Fruit fly (Drosophila melanogaster) whole organism, embryonic: ENCODE data around the gene CG15814.

Experiments
- B-H1 ChIP-seq: fragments of 200-800 bp; sonication (Bioruptor generic); IDR thresholded peaks from 3 replicates; pipeline ENCODE4 v1.3.6; 2022; ENCODE audit warnings: missing biosample characterization, missing genetic modification characterization
- CG10209 ChIP-seq: fragments of 200-800 bp; sonication (Bioruptor generic); optimal IDR thresholded peaks from 3 replicates; lab custom pipeline; 2017; ENCODE audit warnings: missing biosample characterization, mild to moderate bottlenecking, missing genetic modification characterization, missing genetic modification reagents
- CG12071 ChIP-seq: fragments of 200-800 bp; sonication (Bioruptor generic); optimal IDR thresholded peaks from 3 replicates; lab custom pipeline; 2018; ENCODE audit warnings: missing biosample characterization, mild to moderate bottlenecking, missing genetic modification characterization
- CG13287 ChIP-seq: fragments of 200-800 bp; sonication (Bioruptor generic); IDR thresholded peaks from 2 replicates; pipeline ENCODE4 v1.3.6; 2022; ENCODE audit warnings: missing biosample characterization, missing genetic modification characterization; ENCODE audit not compliant: partially characterized antibody
- CG13624 ChIP-seq: fragments of 200-800 bp; sonication (Bioruptor generic); optimal IDR thresholded peaks from 2 replicates; lab custom pipeline; 2016; ENCODE audit warnings: missing biosample characterization, missing genetic modification characterization
- CG14667 ChIP-seq: fragments of 200-800 bp; sonication (Bioruptor generic); IDR thresholded peaks from 2 replicates; pipeline ENCODE4 v1.3.6; 2022; ENCODE audit warnings: missing biosample characterization, missing genetic modification characterization
- CG14965 ChIP-seq: fragments of 200-800 bp; sonication (Bioruptor generic); optimal IDR thresholded peaks from 2 replicates; lab custom pipeline; 2016; ENCODE audit warnings: missing biosample characterization, missing genetic modification characterization, borderline replicate concordance
- CG1529 ChIP-seq: fragments of 200-800 bp; sonication (Bioruptor generic); optimal IDR thresholded peaks from 3 replicates; lab custom pipeline; 2018; ENCODE audit warnings: missing biosample characterization, missing genetic modification characterization
- CG16815 ChIP-seq: fragments of 200-800 bp; sonication (Bioruptor generic); optimal IDR thresholded peaks from 3 replicates; lab custom pipeline; 2017; ENCODE audit warnings: missing biosample characterization, mild to moderate bottlenecking, missing genetic modification characterization
- CG17328 ChIP-seq: fragments of 200-800 bp; sonication (Bioruptor generic); IDR thresholded peaks from 2 replicates; pipeline ENCODE4 v1.3.6; 2022; ENCODE audit warnings: missing biosample characterization, missing genetic modification characterization
- CG18619 ChIP-seq: fragments of 200-800 bp; sonication (Bioruptor generic); optimal IDR thresholded peaks from 3 replicates; lab custom pipeline; 2017; ENCODE audit warnings: missing biosample characterization, mild to moderate bottlenecking, missing genetic modification characterization
- CG3065 ChIP-seq: fragments of 200-800 bp; sonication (Bioruptor generic); optimal IDR thresholded peaks from 2 replicates; lab custom pipeline; 2016; ENCODE audit warnings: missing biosample characterization, missing genetic modification characterization
- CG31441 ChIP-seq: fragments of 200-800 bp; sonication (Bioruptor generic); IDR thresholded peaks from 2 replicates; pipeline ENCODE4 v1.3.6; 2022; ENCODE audit warnings: missing biosample characterization, missing genetic modification characterization
- CG3163 ChIP-seq: fragments of 200-800 bp; sonication (Bioruptor generic); optimal IDR thresholded peaks from 3 replicates; lab custom pipeline; 2016; ENCODE audit warnings: missing biosample characterization, missing genetic modification characterization
- CG5953 ChIP-seq: fragments of 200-800 bp; sonication (Bioruptor generic); IDR thresholded peaks from 2 replicates; pipeline ENCODE4 v1.3.6; 2022; ENCODE audit warnings: missing biosample characterization, missing genetic modification characterization
- CG7745 ChIP-seq: fragments of 200-800 bp; sonication (Bioruptor generic); optimal IDR thresholded peaks from 2 replicates; lab custom pipeline; 2018; ENCODE audit warnings: missing biosample characterization, mild to moderate bottlenecking, missing genetic modification characterization, moderate library complexity
- CG7928 ChIP-seq: fragments of 200-800 bp; sonication (Bioruptor generic); optimal IDR thresholded peaks from 2 replicates; lab custom pipeline; 2017; ENCODE audit warnings: missing biosample characterization, mild to moderate bottlenecking, missing genetic modification characterization
- CG8944 ChIP-seq: fragments of 200-800 bp; sonication (Bioruptor generic); optimal IDR thresholded peaks from 3 replicates; lab custom pipeline; 2016; ENCODE audit warnings: missing biosample characterization, missing genetic modification characterization
- Dad ChIP-seq: fragments of 200-800 bp; sonication (Bioruptor generic); optimal IDR thresholded peaks from 3 replicates; lab custom pipeline; 2016; ENCODE audit warnings: missing biosample characterization, missing genetic modification characterization
- Fer1 ChIP-seq: fragments of 200-800 bp; sonication (Bioruptor generic); optimal IDR thresholded peaks from 2 replicates; lab custom pipeline; 2017; ENCODE audit warnings: missing biosample characterization, mild to moderate bottlenecking, missing genetic modification characterization
- Fer3 ChIP-seq: fragments of 200-800 bp; sonication (Bioruptor generic); optimal IDR thresholded peaks from 2 replicates; lab custom pipeline; 2018; ENCODE audit warnings: missing biosample characterization, mild to moderate bottlenecking, missing genetic modification characterization, moderate library complexity
- Hand ChIP-seq: fragments of 200-800 bp; sonication (Bioruptor generic); optimal IDR thresholded peaks from 2 replicates; lab custom pipeline; 2017; ENCODE audit warnings: mild to moderate bottlenecking, missing biosample characterization, missing genetic modification reagents, missing genetic modification characterization
- HmgD ChIP-seq: fragments of 200-800 bp; sonication (Bioruptor generic); optimal IDR thresholded peaks from 3 replicates; lab custom pipeline; 2016; ENCODE audit warnings: missing biosample characterization, missing genetic modification characterization
- Hmx ChIP-seq: fragments of 200-800 bp; sonication (Bioruptor generic); optimal IDR thresholded peaks from 2 replicates; lab custom pipeline; 2016; ENCODE audit warnings: missing biosample characterization, missing genetic modification characterization
- Mes4 ChIP-seq: fragments of 200-800 bp; sonication (Bioruptor generic); optimal IDR thresholded peaks from 2 replicates; lab custom pipeline; 2016; ENCODE audit warnings: missing biosample characterization, missing genetic modification characterization
- NC2α ChIP-seq: fragments of 200-800 bp; sonication (Bioruptor generic); optimal IDR thresholded peaks from 2 replicates; lab custom pipeline; 2016; ENCODE audit warnings: missing biosample characterization, missing genetic modification characterization
- Oaz ChIP-seq: fragments of 200-800 bp; sonication (Bioruptor generic); IDR thresholded peaks from 2 replicates; pipeline ENCODE4 v1.3.6; 2022; ENCODE audit warnings: missing biosample characterization, missing genetic modification characterization
- Rx ChIP-seq: fragments of 200-800 bp; sonication (Bioruptor generic); IDR thresholded peaks from 2 replicates; pipeline ENCODE4 v1.3.6; 2022; ENCODE audit warnings: missing biosample characterization, missing genetic modification characterization
- Sox102F ChIP-seq: fragments of 200-800 bp; sonication (Bioruptor generic); optimal IDR thresholded peaks from 2 replicates; lab custom pipeline; 2018; ENCODE audit warnings: missing biosample characterization, mild to moderate bottlenecking, missing genetic modification characterization, moderate library complexity
- Stat92E ChIP-seq, 3 experiments: fragments of >200 bp in 2 of 3; fragments of 200-800 bp in 1 of 3; sonication (Bioruptor generic) in 1 of 3; optimal IDR thresholded peaks; 2 replicates each; lab custom pipeline; 2017 to 2019; ENCODE audit warnings: missing biosample characterization in 3 of 3, missing genetic modification characterization in 3 of 3, mild to moderate bottlenecking in 1 of 3, moderate library complexity in 1 of 3
- al ChIP-seq: fragments of 200-800 bp; sonication (Bioruptor generic); IDR thresholded peaks from 2 replicates; pipeline ENCODE4 v1.3.6; 2022; ENCODE audit warnings: missing biosample characterization, missing genetic modification characterization
- bcd ChIP-seq: fragments of 200-800 bp; sonication (Bioruptor generic); optimal IDR thresholded peaks from 2 replicates; lab custom pipeline; 2017; ENCODE audit warnings: missing biosample characterization, mild to moderate bottlenecking, missing genetic modification characterization
- br ChIP-seq: fragments of >200 bp; optimal IDR thresholded peaks from 2 replicates; lab custom pipeline; 2017
- ems ChIP-seq: fragments of 200-800 bp; sonication (Bioruptor generic); optimal IDR thresholded peaks from 3 replicates; lab custom pipeline; 2016; ENCODE audit warnings: missing biosample characterization, missing genetic modification characterization
- ewg ChIP-seq: fragments of 200-800 bp; sonication (Bioruptor generic); optimal IDR thresholded peaks from 3 replicates; lab custom pipeline; 2017; ENCODE audit warnings: mild to moderate bottlenecking, missing biosample characterization, missing genetic modification reagents, missing genetic modification characterization
- exex ChIP-seq: fragments of 200-800 bp; sonication (Bioruptor generic); optimal IDR thresholded peaks from 4 replicates; lab custom pipeline; 2018; ENCODE audit warnings: missing biosample characterization, mild to moderate bottlenecking, missing genetic modification characterization, moderate library complexity
- fd102C ChIP-seq: fragments of 200-800 bp; sonication (Bioruptor generic); optimal IDR thresholded peaks from 2 replicates; lab custom pipeline; 2018; ENCODE audit warnings: missing biosample characterization, mild to moderate bottlenecking, missing genetic modification characterization, moderate library complexity
- gce ChIP-seq: fragments of 200-800 bp; sonication (Bioruptor generic); IDR thresholded peaks from 3 replicates; pipeline ENCODE4 v1.3.6; 2022; ENCODE audit warnings: missing biosample characterization, missing genetic modification characterization
- ind ChIP-seq: fragments of 200-800 bp; sonication (Bioruptor generic); optimal IDR thresholded peaks from 3 replicates; lab custom pipeline; 2016; ENCODE audit warnings: missing biosample characterization, missing genetic modification characterization
- nom ChIP-seq: fragments of 200-800 bp; sonication (Bioruptor generic); optimal IDR thresholded peaks from 2 replicates; lab custom pipeline; 2017; ENCODE audit warnings: missing biosample characterization, missing genetic modification characterization, mild to moderate bottlenecking, moderate library complexity, missing genetic modification reagents
- p53 ChIP-seq: fragments of 200-800 bp; sonication (Bioruptor generic); optimal IDR thresholded peaks from 2 replicates; lab custom pipeline; 2016; ENCODE audit warnings: missing biosample characterization, missing genetic modification characterization
- ranshi ChIP-seq: fragments of 200-800 bp; sonication (Bioruptor generic); IDR thresholded peaks from 2 replicates; pipeline ENCODE4 v1.3.6; 2022; ENCODE audit warnings: missing biosample characterization, missing genetic modification characterization
- ro ChIP-seq: fragments of 200-800 bp; sonication (Bioruptor generic); IDR thresholded peaks from 2 replicates; pipeline ENCODE4 v1.3.6; 2022; ENCODE audit warnings: missing biosample characterization, missing genetic modification characterization
- row ChIP-seq: fragments of 200-800 bp; sonication (Bioruptor generic); IDR thresholded peaks from 3 replicates; pipeline ENCODE4 v1.3.6; 2022; ENCODE audit warnings: missing biosample characterization, missing genetic modification characterization
- scrt ChIP-seq: fragments of 200-800 bp; sonication (Bioruptor generic); optimal IDR thresholded peaks from 2 replicates; lab custom pipeline; 2018; ENCODE audit warnings: missing biosample characterization, mild to moderate bottlenecking, missing genetic modification characterization, moderate library complexity
- sens-2 ChIP-seq: fragments of 200-800 bp; sonication (Bioruptor generic); IDR thresholded peaks from 2 replicates; pipeline ENCODE4 v1.3.6; 2022; ENCODE audit warnings: missing biosample characterization, missing genetic modification characterization
- sim ChIP-seq: fragments of 200-800 bp; sonication (Bioruptor generic); IDR thresholded peaks from 2 replicates; pipeline ENCODE4 v1.3.6; 2022; ENCODE audit warnings: missing biosample characterization, missing genetic modification characterization
- unpg ChIP-seq: fragments of 200-800 bp; sonication (Bioruptor generic); optimal IDR thresholded peaks from 3 replicates; lab custom pipeline; 2018; ENCODE audit warnings: missing biosample characterization, mild to moderate bottlenecking, missing genetic modification characterization, moderate library complexity
- zen2 ChIP-seq: fragments of 200-800 bp; sonication (Bioruptor generic); IDR thresholded peaks from 3 replicates; pipeline ENCODE4 v1.3.6; 2022; ENCODE audit warnings: missing biosample characterization, missing genetic modification characterization; ENCODE audit not compliant: partially characterized antibody

The CG15814 gene

DNA sequence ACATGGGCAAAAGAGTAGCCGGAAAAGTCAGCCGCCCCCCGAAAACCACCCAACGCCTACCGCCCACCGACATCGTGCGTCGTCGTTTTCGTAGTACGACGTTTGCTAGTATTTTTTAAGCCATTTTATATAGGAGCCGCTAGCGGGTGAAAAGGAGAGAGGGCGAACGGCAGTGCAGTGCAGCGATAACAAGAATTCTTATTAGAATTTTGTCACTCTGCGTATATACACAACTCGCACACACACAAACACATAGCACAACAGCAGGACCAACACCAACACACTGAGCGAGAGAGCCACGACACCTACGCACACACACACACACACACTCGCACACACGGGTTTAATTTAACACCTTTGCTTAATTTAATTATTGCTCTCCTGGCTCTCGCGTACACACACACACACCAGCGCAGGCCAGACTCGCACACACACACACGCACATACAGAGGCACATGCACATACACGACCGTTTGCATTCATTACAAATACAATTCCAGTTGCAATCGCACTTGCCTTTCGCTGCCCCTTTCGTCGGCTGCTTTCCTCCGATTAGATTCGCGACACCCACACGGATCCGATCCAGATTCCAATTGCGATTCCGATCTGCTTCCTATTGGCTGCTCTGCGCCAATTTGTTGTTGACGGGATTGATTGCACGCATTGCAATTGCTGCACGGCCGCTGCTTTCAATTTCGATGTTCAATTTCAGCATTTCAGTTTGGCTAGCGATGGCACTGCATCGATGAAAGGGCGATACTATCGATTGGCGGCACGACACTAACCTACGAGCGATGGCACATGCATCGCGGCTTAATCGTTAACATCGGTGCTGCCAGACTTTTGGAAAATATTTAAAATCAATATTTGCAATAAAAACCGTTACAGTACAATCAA is 23.1 kb downstream of the CG15814 start, which contains the start of gene Socs16D (continued):
- TF ChIP-seq CG31441 (GFP tag; lab: Robert Waterston, UW) (no peak), bcd (GFP tag; lab: Kevin White, UChicago) (peak; percentile 50), CG7928 (GFP tag; lab: Kevin White, UChicago) (no peak), fd102C (no peak), Fer3 (peak; percentile 12), gce (GFP tag; lab: Robert Waterston, UW) (no peak), exex (tag; lab: Kevin White, UChicago) (peak; percentile 19), zen2 (GFP tag; lab: Robert Waterston, UW) (peak; percentile 96), CG1529 (no peak), Mes4 (no peak), NC2α (GFP tag; lab: Kevin White, UChicago) (no peak), ems (peak; percentile 17), sens-2 (no peak), CG10209 (GFP tag; lab: Kevin White, UChicago) (no peak), sim (GFP tag; lab: Robert Waterston, UW) (no peak), CG14667 (no peak), ro (GFP tag; lab: Robert Waterston, UW) (no peak), Hmx (GFP tag; lab: Kevin White, UChicago) (no peak), CG13287 (GFP tag; lab: Robert Waterston, UW) (peak; percentile 97), CG3065 (GFP tag; lab: Kevin White, UChicago) (no peak), row (GFP tag; lab: Robert Waterston, UW) (peak; percentile 66), CG16815 (GFP tag; lab: Kevin White, UChicago) (no peak), CG7745 (tag; lab: Kevin White, UChicago) (peak; percentile 100), CG3163 (GFP tag; lab: Kevin White, UChicago) (peak; percentile 37), Fer1 (GFP tag; lab: Kevin White, UChicago) (peak; percentile 44), HmgD (GFP tag; lab: Kevin White, UChicago) (peak; percentile 42), nom (peak; percentile 73), CG5953 (no peak), al (no peak), CG17328 (0 out of 2 replicates have a peak, but pooled peaks have one; percentile 21), B-H1 (GFP tag; lab: Robert Waterston, UW) (no peak), Oaz (GFP tag; lab: Robert Waterston, UW) (peak; percentile 24; the same call in 1 of the 2 replicates), CG18619 (no peak), scrt (peak; percentile 25), ewg (no peak), Sox102F (GFP tag; lab: Kevin White, UChicago) (no peak), Hand (GFP tag; lab: Kevin White, UChicago) (peak; percentile 38), br (lab: Kevin White, UChicago) (no peak), CG14965 (GFP tag; lab: Kevin White, UChicago) (no peak), CG12071 (GFP tag; lab: Kevin White, UChicago) (peak; percentile 26), ind (GFP tag; lab: Kevin White, UChicago) (peak; percentile 9), Rx (no peak), Dad (peak; percentile 50), CG8944 (peak; percentile 5), CG13624 (GFP tag; lab: Kevin White, UChicago) (peak; percentile 66), p53 (no peak), ranshi (GFP tag; lab: Robert Waterston, UW) (no peak), Stat92E (GFP tag; optimal IDR thresholded peaks at IDR 0.05; lab: Kevin White, UChicago) (no peak), unpg (GFP tag; lab: Kevin White, UChicago) (peak; percentile 15)
